In genomic region chrX:18083528-18084365, dm6 we compare ENCODE assay signal across 1 fruit fly cellular context.
A peak's percentile ranks its signal among the peaks of the same experiment; 100 is the strongest.
TF ChIP-seq lines count a peak whose summit lies in the region.

No protein-coding gene starts in this region.

TF ChIP-seq in whole organism, embryonic, 481 proteins besides CTCF, POLR2A, EP300 and RAD21 (continued from another document):
- TF ChIP-seq otp (GFP tag; IDR thresholded peaks at IDR 0.05; lab: Robert Waterston, UW) = peak; percentile 59; the same call in 2 of the 3 replicates
- no peak for TF ChIP-seq ATbp (GFP tag; optimal IDR thresholded peaks at IDR 0.05; lab: Kevin White, UChicago)
- peak; percentile 3 for TF ChIP-seq CG2678 (tag; optimal IDR thresholded peaks at IDR 0.05; lab: Kevin White, UChicago)
- no peak for TF ChIP-seq CG31388 (GFP tag; optimal IDR thresholded peaks at IDR 0.05; lab: Kevin White, UChicago)
- TF ChIP-seq bsh (GFP tag; optimal IDR thresholded peaks at IDR 0.05; lab: Kevin White, UChicago) = peak in 1 of 2 experiments; percentile 3
- peak; percentile 28 for TF ChIP-seq CG10274 (GFP tag; optimal IDR thresholded peaks at IDR 0.05; lab: Kevin White, UChicago)
- no peak for TF ChIP-seq CG7786 (GFP tag; optimal IDR thresholded peaks at IDR 0.05; lab: Kevin White, UChicago)
- TF ChIP-seq D19A (tag; optimal IDR thresholded peaks at IDR 0.05; lab: Kevin White, UChicago) = peak; percentile 51
- peak; percentile 4 for TF ChIP-seq CG12219 (GFP tag; optimal IDR thresholded peaks at IDR 0.05; lab: Kevin White, UChicago)
- TF ChIP-seq CG6813 (GFP tag; optimal IDR thresholded peaks at IDR 0.05; lab: Kevin White, UChicago) = peak; percentile 26
- peak; percentile 21 for TF ChIP-seq CG1603 (tag; optimal IDR thresholded peaks at IDR 0.05; lab: Kevin White, UChicago)
- TF ChIP-seq exex (tag; optimal IDR thresholded peaks at IDR 0.05; lab: Kevin White, UChicago) = peak; percentile 58
- 0 out of 4 replicates have a peak, but pooled peaks have one; percentile 63 for TF ChIP-seq chinmo (GFP tag; IDR thresholded peaks at IDR 0.05; lab: Robert Waterston, UW; ENCODE audit: partially characterized antibody)
- TF ChIP-seq sc (optimal IDR thresholded peaks at IDR 0.05; lab: Kevin White, UChicago) = no peak
- no peak for TF ChIP-seq sc (GFP tag; optimal IDR thresholded peaks at IDR 0.05; lab: Kevin White, UChicago)
- TF ChIP-seq ara (GFP tag; IDR thresholded peaks at IDR 0.05; lab: Robert Waterston, UW) = peak; percentile 35; the same call in 1 of the 2 replicates
- TF ChIP-seq sug (tag; optimal IDR thresholded peaks at IDR 0.05; lab: Kevin White, UChicago) = peak; percentile 16
- TF ChIP-seq CG4707 (GFP tag; optimal IDR thresholded peaks at IDR 0.05; lab: Kevin White, UChicago) = no peak
- TF ChIP-seq CG5180 (GFP tag; optimal IDR thresholded peaks at IDR 0.05; lab: Kevin White, UChicago) = no peak
- TF ChIP-seq CG7556 (GFP tag; optimal IDR thresholded peaks at IDR 0.05; lab: Kevin White, UChicago) = no peak
- no peak for TF ChIP-seq CG13287 (GFP tag; IDR thresholded peaks at IDR 0.05; lab: Robert Waterston, UW; ENCODE audit: partially characterized antibody)
- 0 out of 2 replicates have a peak, but pooled peaks have one; percentile 19 for TF ChIP-seq Xrp1 (GFP tag; IDR thresholded peaks at IDR 0.05; lab: Robert Waterston, UW)
- TF ChIP-seq fd96Cb (tag; optimal IDR thresholded peaks at IDR 0.05; lab: Kevin White, UChicago) = no peak
- TF ChIP-seq CG10565 (GFP tag; optimal IDR thresholded peaks at IDR 0.05; lab: Kevin White, UChicago) = no peak
